Worm (Caenorhabditis elegans): ENCODE measurements around the gene F21A3.4.

Gene F21A3.4

ce11 chrV:15495169-15495568, 41.3 kb upstream of the F21A3.4 start, which contains the start of gene srh-219:
TSS of gene srh-219 (plus strand) at chrV:15495469.
- TF ChIP-seq rcor-1 (GFP tag; IDR thresholded peaks at IDR 0.05) (no peak), B0019.2 (GFP tag; conservative IDR thresholded peaks at IDR 0.05) (no peak), hrde-1 (tag; optimal IDR thresholded peaks at IDR 0.05; ENCODE audit: borderline replicate concordance) (no peak), madf-10 (tag; optimal IDR thresholded peaks at IDR 0.05) (no peak), him-1 (tag; optimal IDR thresholded peaks at IDR 0.05) (no peak), lin-40 (tag; optimal IDR thresholded peaks at IDR 0.05) (no peak), attf-5 (GFP tag; optimal IDR thresholded peaks at IDR 0.05) (no peak), nfya-1 (tag; optimal IDR thresholded peaks at IDR 0.05; ENCODE audit: borderline replicate concordance, insufficient read depth) (no peak), aptf-3 (GFP tag; IDR thresholded peaks at IDR 0.05) (no peak), atf-7 (tag; optimal IDR thresholded peaks at IDR 0.05) (no peak), mel-28 (tag; optimal IDR thresholded peaks at IDR 0.05; ENCODE audit: borderline replicate concordance) (no peak), ccch-3 (GFP tag; optimal IDR thresholded peaks at IDR 0.05) (no peak), xnd-1 (tag; optimal IDR thresholded peaks at IDR 0.05) (no peak), athp-1 (tag; optimal IDR thresholded peaks at IDR 0.05) (no peak), unc-130 (GFP tag; optimal IDR thresholded peaks at IDR 0.05) (no peak), B0336.3 (GFP tag; IDR thresholded peaks at IDR 0.05) (no peak), F57A8.1 (GFP tag; optimal IDR thresholded peaks at IDR 0.05) (no peak), snpc-4 (GFP tag; optimal IDR thresholded peaks at IDR 0.05) (no peak), snpc-4 (tag; optimal IDR thresholded peaks at IDR 0.05) (no peak), somi-1 (GFP tag; optimal IDR thresholded peaks at IDR 0.05) (no peak)

- TF ChIP-seq pha-4 (tag; optimal IDR thresholded peaks at IDR 0.05) (peak; percentile 74), hmg-1.2 (GFP tag; IDR thresholded peaks at IDR 0.05) (peak; percentile 84), F57A8.1 (GFP tag; optimal IDR thresholded peaks at IDR 0.05) (no peak), bed-1 (GFP tag; IDR thresholded peaks at IDR 0.05) (no peak), unc-130 (GFP tag; optimal IDR thresholded peaks at IDR 0.05) (no peak), nhr-80 (tag; optimal IDR thresholded peaks at IDR 0.05) (peak; percentile 97), snpc-4 (GFP tag; optimal IDR thresholded peaks at IDR 0.05) (no peak), snpc-4 (tag; optimal IDR thresholded peaks at IDR 0.05) (peak in 2 of 4 experiments; percentile 27 to 54), tbx-9 (tag; optimal IDR thresholded peaks at IDR 0.05; ENCODE audit: borderline replicate concordance) (no peak), attf-5 (GFP tag; optimal IDR thresholded peaks at IDR 0.05) (peak; percentile 65), nfya-2 (GFP tag; IDR thresholded peaks at IDR 0.05) (no peak), sdz-38 (tag; optimal IDR thresholded peaks at IDR 0.05) (no peak), ZK185.1 (tag; optimal IDR thresholded peaks at IDR 0.05; ENCODE audit: poor library complexity, severe bottlenecking) (no peak)
These were observed 38.7 kb upstream of the F21A3.4 start for ce11 chrV:15497731-15498130.

ce11 chrV:15498434-15498833, 38.0 kb upstream of the F21A3.4 start, which contains the start of gene C06B8.7:
TSS of gene C06B8.7 (plus strand) at chrV:15498734.
- TF ChIP-seq Y67H2A.10 (GFP tag; conservative IDR thresholded peaks at IDR 0.05) (no peak), repo-1 (tag; optimal IDR thresholded peaks at IDR 0.05) (no peak), ceh-100 (GFP tag; IDR thresholded peaks at IDR 0.05) (no peak), D2030.7 (GFP tag; IDR thresholded peaks at IDR 0.05) (no peak), nhr-27 (tag; optimal IDR thresholded peaks at IDR 0.05) (no peak), pbrm-1 (GFP tag; IDR thresholded peaks at IDR 0.05) (no peak), snpc-3.4 (tag; optimal IDR thresholded peaks at IDR 0.05) (no peak), somi-1 (GFP tag; optimal IDR thresholded peaks at IDR 0.05) (no peak), sea-2 (GFP tag; IDR thresholded peaks at IDR 0.05) (no peak), chd-7 (tag; optimal IDR thresholded peaks at IDR 0.05) (no peak), B0336.3 (GFP tag; IDR thresholded peaks at IDR 0.05) (no peak), cebp-1 (GFP tag; IDR thresholded peaks at IDR 0.05) (no peak), cebp-1 (tag; optimal IDR thresholded peaks at IDR 0.05) (no peak), mes-4 (tag; optimal IDR thresholded peaks at IDR 0.05) (no peak), madf-8 (GFP tag; conservative IDR thresholded peaks at IDR 0.05) (no peak), snpc-4 (GFP tag; optimal IDR thresholded peaks at IDR 0.05) (no peak), snpc-4 (tag; optimal IDR thresholded peaks at IDR 0.05) (no peak), F10E7.11 (tag; optimal IDR thresholded peaks at IDR 0.05) (no peak), B0261.1 (tag; optimal IDR thresholded peaks at IDR 0.05) (no peak), rec-8 (tag; optimal IDR thresholded peaks at IDR 0.05) (no peak), F57C9.4 (tag; optimal IDR thresholded peaks at IDR 0.05) (no peak)
